Worm (Caenorhabditis elegans) whole organism, L4 larva: ENCODE results near the gene srsx-15.
A peak's percentile ranks its signal among the peaks of the same experiment; 100 is the strongest.

Source experiments
- F49E8.2 ChIP-seq: sonication (generic microtip); optimal IDR thresholded peaks from 2 replicates; lab custom pipeline; 2016; ENCODE audit warnings: missing compliant biosample characterization, mild to moderate bottlenecking, missing genetic modification characterization, borderline replicate concordance
- T26A8.4 ChIP-seq: fragments of 200-800 bp; sonication (Bioruptor generic); IDR thresholded peaks from 2 replicates; pipeline ENCODE4 v1.3.6; 2022; ENCODE audit warnings: missing genetic modification characterization, missing compliant biosample characterization
- Y48G9A.11 ChIP-seq: fragments of 200-800 bp; sonication (Bioruptor generic); IDR thresholded peaks from 2 replicates; pipeline ENCODE4 v1.3.6; 2022; ENCODE audit warnings: missing genetic modification reagents, missing genetic modification characterization, missing compliant biosample characterization
- Y5F2A.4 ChIP-seq: fragments of 200-800 bp; sonication (Bioruptor generic); optimal IDR thresholded peaks from 2 replicates; lab custom pipeline; 2018; ENCODE audit warnings: mild to moderate bottlenecking, missing genetic modification characterization, missing compliant biosample characterization
- Y75B8A.6 ChIP-seq: fragments of 200-800 bp; sonication (Bioruptor generic); IDR thresholded peaks from 2 replicates; pipeline ENCODE4 v1.3.6; 2022; ENCODE audit warnings: missing genetic modification reagents, missing genetic modification characterization, missing compliant biosample characterization
- aha-1 ChIP-seq: fragments of 150-350 bp; peaks from one replicate; lab custom pipeline; 2014; ENCODE audit warnings: missing biosample characterization, missing genetic modification characterization
- ama-1 ChIP-seq: fragments of 150-350 bp; optimal IDR thresholded peaks from 2 replicates; lab custom pipeline; 2014; ENCODE audit warnings: inconsistent platforms, mixed read lengths
- arid-1 ChIP-seq: fragments of 200-800 bp; sonication (Bioruptor generic); conservative IDR thresholded peaks from 2 replicates; pipeline ENCODE4 v1.3.6; 2022; ENCODE audit warnings: missing genetic modification reagents, missing genetic modification characterization, missing compliant biosample characterization
- ceh-32 ChIP-seq: sonication (generic microtip); optimal IDR thresholded peaks from 2 replicates; lab custom pipeline; 2016; ENCODE audit warnings: mild to moderate bottlenecking, missing genetic modification characterization, missing compliant biosample characterization; ENCODE audit not compliant: poor library complexity
- ceh-44 ChIP-seq: fragments of 200-800 bp; sonication (Bioruptor generic); IDR thresholded peaks from 2 replicates; pipeline ENCODE4 v1.3.6; 2022; ENCODE audit warnings: missing genetic modification reagents, missing genetic modification characterization, missing compliant biosample characterization
- cey-2 ChIP-seq: sonication (generic microtip); optimal IDR thresholded peaks from 3 replicates; lab custom pipeline; 2017; ENCODE audit warnings: missing genetic modification characterization, mild to moderate bottlenecking, missing compliant biosample characterization, antibody characterized with exemption, borderline replicate concordance; ENCODE audit not compliant: insufficient read depth
- ctbp-1 ChIP-seq: fragments of 200-800 bp; sonication (Bioruptor generic); IDR thresholded peaks from 2 replicates; pipeline ENCODE4 v1.3.6; 2022; ENCODE audit warnings: missing genetic modification reagents, missing genetic modification characterization, missing compliant biosample characterization
- daf-12 ChIP-seq: fragments of 150-350 bp; optimal IDR thresholded peaks from 2 replicates; lab custom pipeline; 2014; ENCODE audit warnings: missing biosample characterization, missing genetic modification reagents, missing genetic modification characterization
- daf-16 ChIP-seq, 3 experiments: sonication (generic microtip); optimal IDR thresholded peaks; 2 replicates each; lab custom pipeline; 2016 to 2017; ENCODE audit warnings: missing genetic modification characterization in 3 of 3, missing genetic modification reagents in 3 of 3, mild to moderate bottlenecking in 2 of 3, missing compliant biosample characterization in 2 of 3, missing biosample characterization in 1 of 3, moderate library complexity in 1 of 3
- dmd-6 ChIP-seq: fragments of 200-800 bp; sonication (Bioruptor generic); IDR thresholded peaks from 2 replicates; pipeline ENCODE4 v1.3.6; 2022; ENCODE audit warnings: missing genetic modification reagents, missing genetic modification characterization, missing compliant biosample characterization
- dmd-9 ChIP-seq: fragments of 200-800 bp; sonication (Bioruptor generic); IDR thresholded peaks from 2 replicates; pipeline ENCODE4 v1.3.6; 2022; ENCODE audit warnings: missing genetic modification reagents, missing genetic modification characterization, missing compliant biosample characterization
- dpl-1 ChIP-seq: fragments of 150-350 bp; optimal IDR thresholded peaks from 2 replicates; lab custom pipeline; 2014; ENCODE audit warnings: missing biosample characterization, missing genetic modification reagents, missing genetic modification characterization
- egl-43 ChIP-seq: fragments of 200-800 bp; sonication (Bioruptor generic); IDR thresholded peaks from 2 replicates; pipeline ENCODE4 v1.3.6; 2022; ENCODE audit warnings: missing genetic modification reagents, missing genetic modification characterization, missing compliant biosample characterization
- gei-8 ChIP-seq: fragments of 200-800 bp; sonication (Bioruptor generic); optimal IDR thresholded peaks from 2 replicates; lab custom pipeline; 2018; ENCODE audit warnings: mild to moderate bottlenecking, missing genetic modification characterization, missing compliant biosample characterization
- hlh-11 ChIP-seq: fragments of 200-800 bp; sonication (Bioruptor generic); optimal IDR thresholded peaks from 2 replicates; lab custom pipeline; 2018; ENCODE audit warnings: mild to moderate bottlenecking, missing genetic modification characterization, missing compliant biosample characterization
- hlh-30 ChIP-seq: sonication (generic microtip); optimal IDR thresholded peaks from 2 replicates; lab custom pipeline; 2017; ENCODE audit warnings: antibody characterized with exemption, mild to moderate bottlenecking, missing genetic modification characterization, missing compliant biosample characterization; ENCODE audit not compliant: insufficient read depth
- jun-1 ChIP-seq: fragments of 150-350 bp; optimal IDR thresholded peaks from 2 replicates; lab custom pipeline; 2014; ENCODE audit warnings: missing biosample characterization, missing genetic modification reagents, missing genetic modification characterization
- lim-7 ChIP-seq: fragments of 200-800 bp; sonication (Bioruptor generic); IDR thresholded peaks from 2 replicates; pipeline ENCODE4 v1.3.6; 2022; ENCODE audit warnings: missing genetic modification characterization, missing compliant biosample characterization
- lin-1 ChIP-seq: fragments of 200-800 bp; sonication (Bioruptor generic); IDR thresholded peaks from 2 replicates; pipeline ENCODE4 v1.3.6; 2022; ENCODE audit warnings: missing genetic modification reagents, missing genetic modification characterization, missing compliant biosample characterization
- lin-13 ChIP-seq: fragments of 150-350 bp; optimal IDR thresholded peaks from 2 replicates; lab custom pipeline; 2014; ENCODE audit warnings: missing biosample characterization, missing genetic modification reagents, missing genetic modification characterization
- lir-3 ChIP-seq: sonication (generic microtip); optimal IDR thresholded peaks from 2 replicates; lab custom pipeline; 2016; ENCODE audit warnings: mild to moderate bottlenecking, missing genetic modification characterization, missing compliant biosample characterization
- mep-1 ChIP-seq: fragments of 150-350 bp; sonication (generic microtip); optimal IDR thresholded peaks from 3 replicates; lab custom pipeline; 2014; ENCODE audit warnings: missing biosample characterization, missing genetic modification characterization
- mxl-3 ChIP-seq: fragments of 200-800 bp; sonication (Bioruptor generic); optimal IDR thresholded peaks from 2 replicates; lab custom pipeline; 2018; ENCODE audit warnings: mild to moderate bottlenecking, missing genetic modification characterization, missing compliant biosample characterization
- nhr-10 ChIP-seq: fragments of 150-350 bp; optimal IDR thresholded peaks from 2 replicates; lab custom pipeline; 2014; ENCODE audit warnings: missing biosample characterization, missing genetic modification characterization
- nhr-11 ChIP-seq: fragments of 150-350 bp; optimal IDR thresholded peaks from 2 replicates; lab custom pipeline; 2014; ENCODE audit warnings: missing biosample characterization, missing genetic modification characterization
- nhr-25 ChIP-seq: sonication (generic microtip); optimal IDR thresholded peaks from 2 replicates; lab custom pipeline; 2017; ENCODE audit warnings: missing genetic modification characterization, mild to moderate bottlenecking, missing compliant biosample characterization, antibody characterized with exemption, moderate library complexity, borderline replicate concordance; ENCODE audit not compliant: insufficient read depth
- nhr-28 ChIP-seq: fragments of 150-350 bp; optimal IDR thresholded peaks from 2 replicates; lab custom pipeline; 2014; ENCODE audit warnings: missing biosample characterization, missing genetic modification characterization
- nhr-42 ChIP-seq: fragments of 200-800 bp; sonication (Bioruptor generic); IDR thresholded peaks from 2 replicates; pipeline ENCODE4 v1.3.6; 2022; ENCODE audit warnings: missing genetic modification characterization, missing compliant biosample characterization
- nhr-77 ChIP-seq: fragments of 150-350 bp; optimal IDR thresholded peaks from 2 replicates; lab custom pipeline; 2014; ENCODE audit warnings: missing biosample characterization, missing genetic modification characterization
- php-3 ChIP-seq: fragments of 200-800 bp; sonication (Bioruptor generic); IDR thresholded peaks from 2 replicates; pipeline ENCODE4 v1.3.6; 2022; ENCODE audit warnings: missing genetic modification reagents, missing genetic modification characterization, missing compliant biosample characterization
- pqm-1 ChIP-seq: sonication (generic microtip); optimal IDR thresholded peaks from 2 replicates; lab custom pipeline; 2017; ENCODE audit warnings: missing biosample characterization, missing genetic modification characterization
- set-16 ChIP-seq: fragments of 200-800 bp; sonication (Bioruptor generic); IDR thresholded peaks from 2 replicates; pipeline ENCODE4 v1.3.6; 2022; ENCODE audit warnings: missing genetic modification reagents, missing genetic modification characterization, missing compliant biosample characterization
- snpc-4 ChIP-seq: fragments of 150-350 bp; optimal IDR thresholded peaks from 2 replicates; lab custom pipeline; 2014; ENCODE audit warnings: missing biosample characterization, missing genetic modification characterization
- tra-1 ChIP-seq: fragments of 200-800 bp; sonication (Bioruptor generic); IDR thresholded peaks from 2 replicates; pipeline ENCODE4 v1.3.6; 2022; ENCODE audit warnings: missing genetic modification reagents, missing genetic modification characterization, missing compliant biosample characterization
- unc-62 ChIP-seq, 3 experiments: fragments of 150-350 bp in 1 of 3; sonication (generic microtip); optimal IDR thresholded peaks in 2 of 3; peaks in 1 of 3; 1 replicate in 1 of 3; 2 replicates in 2 of 3; lab custom pipeline; 2014 to 2017; ENCODE audit warnings: missing biosample characterization in 3 of 3, missing genetic modification characterization in 3 of 3, missing genetic modification reagents in 3 of 3, missing genotype in 1 of 3
- zag-1 ChIP-seq: fragments of 150-350 bp; optimal IDR thresholded peaks from 2 replicates; lab custom pipeline; 2014; ENCODE audit warnings: missing biosample characterization, missing genetic modification characterization
- zfp-2 ChIP-seq: sonication (generic microtip); optimal IDR thresholded peaks from 2 replicates; lab custom pipeline; 2016; ENCODE audit warnings: mild to moderate bottlenecking, missing genetic modification characterization, missing compliant biosample characterization
- zfp-3 ChIP-seq: fragments of 200-800 bp; sonication (Bioruptor generic); conservative IDR thresholded peaks from 2 replicates; pipeline ENCODE4 v1.3.6; 2022; ENCODE audit warnings: missing genetic modification reagents, missing genetic modification characterization, missing compliant biosample characterization
- ztf-11 ChIP-seq: fragments of 150-350 bp; optimal IDR thresholded peaks from 2 replicates; lab custom pipeline; 2014; ENCODE audit warnings: missing biosample characterization, missing genetic modification characterization

srsx-15 gene

ce11 chrIV:5591134-5591533, 32.5 kb downstream of the srsx-15 start (continued):
- TF ChIP-seq arid-1 (GFP tag; lab: Robert Waterston, UW): 0 out of 2 replicates have a peak, but pooled peaks have one; percentile 38
- TF ChIP-seq zfp-2 (tag; lab: Kevin White, UChicago): no peak
- TF ChIP-seq Y5F2A.4 (GFP tag; lab: Kevin White, UChicago): no peak
- TF ChIP-seq F49E8.2 (tag; lab: Kevin White, UChicago): no peak
- peak; percentile 92 to 95 for TF ChIP-seq daf-16 (GFP tag; optimal IDR thresholded peaks at IDR 0.05; lab: Kevin White, UChicago)
- peak; percentile 99 for TF ChIP-seq daf-16 (tag; optimal IDR thresholded peaks at IDR 0.05; lab: Kevin White, UChicago)
- TF ChIP-seq zag-1 (tag; lab: Kevin White, UChicago): no peak
- peak; percentile 85 for TF ChIP-seq nhr-11
- peak; percentile 91 for TF ChIP-seq tra-1
- TF ChIP-seq lin-1 (GFP tag; lab: Robert Waterston, UW): peak; percentile 92
- peak; percentile 48 for TF ChIP-seq lin-13 (GFP tag; lab: Kevin White, UChicago)
- TF ChIP-seq gei-8: peak; percentile 87
- TF ChIP-seq cey-2: peak; percentile 91
- TF ChIP-seq dmd-6 (GFP tag; lab: Robert Waterston, UW): peak; percentile 99
- TF ChIP-seq ceh-32 (tag; lab: Kevin White, UChicago): no peak
- no peak for TF ChIP-seq Y48G9A.11 (GFP tag; lab: Robert Waterston, UW)
- TF ChIP-seq unc-62 (GFP tag; optimal IDR thresholded peaks at IDR 0.05 in 1 of 2; lab: Kevin White, UChicago): peak; percentile 43 to 100
- TF ChIP-seq unc-62 (tag; optimal IDR thresholded peaks at IDR 0.05; lab: Kevin White, UChicago): no peak
- TF ChIP-seq pqm-1: peak; percentile 75
- no peak for TF ChIP-seq nhr-42 (GFP tag; lab: Robert Waterston, UW)
- TF ChIP-seq ama-1 (lab: Kevin White, UChicago): peak; percentile 36
- TF ChIP-seq daf-12 (tag; lab: Kevin White, UChicago): no peak
- no peak for TF ChIP-seq dmd-9 (GFP tag; lab: Robert Waterston, UW)
- no peak for TF ChIP-seq lir-3 (tag; lab: Kevin White, UChicago)
- TF ChIP-seq Y75B8A.6 (GFP tag; lab: Robert Waterston, UW): no peak
- TF ChIP-seq ztf-11 (tag; lab: Kevin White, UChicago): no peak
- no peak for TF ChIP-seq egl-43 (GFP tag; lab: Robert Waterston, UW)
- peak; percentile 94 for TF ChIP-seq nhr-28
- peak; percentile 31 for TF ChIP-seq jun-1 (tag; lab: Kevin White, UChicago)
- peak; percentile 79 for TF ChIP-seq mep-1 (tag; lab: Kevin White, UChicago)
- peak; percentile 51 for TF ChIP-seq aha-1 (tag; lab: Kevin White, UChicago)
- TF ChIP-seq T26A8.4 (GFP tag; lab: Robert Waterston, UW): 0 out of 2 replicates have a peak, but pooled peaks have one; percentile 46
- TF ChIP-seq nhr-25 (tag; lab: Kevin White, UChicago): peak; percentile 58
- peak; percentile 98 for TF ChIP-seq hlh-30
- TF ChIP-seq hlh-11 (tag; lab: Kevin White, UChicago): peak; percentile 98
- no peak for TF ChIP-seq dpl-1 (GFP tag; lab: Kevin White, UChicago)
- TF ChIP-seq snpc-4 (tag; lab: Kevin White, UChicago): peak; percentile 5
- TF ChIP-seq ctbp-1 (GFP tag; lab: Robert Waterston, UW): no peak
- TF ChIP-seq ceh-44 (GFP tag; lab: Robert Waterston, UW): no peak
- 0 out of 2 replicates have a peak, but pooled peaks have one; percentile 9 for TF ChIP-seq set-16 (GFP tag; lab: Robert Waterston, UW)
- TF ChIP-seq mxl-3 (GFP tag; lab: Kevin White, UChicago): peak; percentile 87
- peak; percentile 80 for TF ChIP-seq zfp-3 (GFP tag; lab: Robert Waterston, UW)
- TF ChIP-seq nhr-77 (tag; lab: Kevin White, UChicago): peak; percentile 96
- peak; percentile 64; the same call in 1 of the 2 replicates for TF ChIP-seq php-3 (GFP tag; lab: Robert Waterston, UW)
- TF ChIP-seq nhr-10 (tag; lab: Kevin White, UChicago): peak; percentile 22
- TF ChIP-seq lim-7 (GFP tag; lab: Robert Waterston, UW): no peak
